Fruit fly (Drosophila melanogaster): ENCODE results near the gene CG18558.

The CG18558 gene

DNA sequence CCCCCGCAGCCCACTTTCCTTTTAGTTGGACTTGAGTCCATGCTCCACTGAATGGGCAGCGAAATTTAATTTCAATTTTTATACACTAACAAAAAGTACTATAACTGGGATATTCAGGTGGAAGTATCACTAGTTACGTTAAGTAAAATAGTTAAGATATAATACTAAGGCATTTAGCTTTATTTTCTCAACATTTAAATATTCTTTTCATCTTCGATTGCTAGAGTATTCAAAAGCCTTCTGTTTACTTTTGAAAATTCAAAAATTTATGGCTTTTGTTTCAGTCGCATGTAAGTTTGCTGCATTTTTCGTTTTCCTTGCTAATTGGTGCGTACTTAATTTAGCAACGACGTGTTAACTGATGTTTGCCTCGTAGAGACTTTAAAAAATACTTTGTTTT lies 7.3 kb upstream of the CG18558 start:
- TF ChIP-seq Drgx (GFP tag; IDR thresholded peaks at IDR 0.05) = peak; percentile 40; the same call in 1 of the 2 replicates
- TF ChIP-seq ind (GFP tag; optimal IDR thresholded peaks at IDR 0.05) = no peak
- TF ChIP-seq psq (GFP tag; optimal IDR thresholded peaks at IDR 0.05) = no peak
- no peak for TF ChIP-seq CG10959 (GFP tag; IDR thresholded peaks at IDR 0.05)
- TF ChIP-seq CG17385 (GFP tag; optimal IDR thresholded peaks at IDR 0.05) = no peak
- TF ChIP-seq CG15479 (GFP tag; optimal IDR thresholded peaks at IDR 0.05) = no peak
- TF ChIP-seq Sox102F (GFP tag; optimal IDR thresholded peaks at IDR 0.05) = peak; percentile 8
- TF ChIP-seq al (GFP tag; IDR thresholded peaks at IDR 0.05) = no peak
- no peak for TF ChIP-seq Fer1 (GFP tag; optimal IDR thresholded peaks at IDR 0.05)
- no peak for TF ChIP-seq Sox100B (GFP tag; optimal IDR thresholded peaks at IDR 0.05)

DNA sequence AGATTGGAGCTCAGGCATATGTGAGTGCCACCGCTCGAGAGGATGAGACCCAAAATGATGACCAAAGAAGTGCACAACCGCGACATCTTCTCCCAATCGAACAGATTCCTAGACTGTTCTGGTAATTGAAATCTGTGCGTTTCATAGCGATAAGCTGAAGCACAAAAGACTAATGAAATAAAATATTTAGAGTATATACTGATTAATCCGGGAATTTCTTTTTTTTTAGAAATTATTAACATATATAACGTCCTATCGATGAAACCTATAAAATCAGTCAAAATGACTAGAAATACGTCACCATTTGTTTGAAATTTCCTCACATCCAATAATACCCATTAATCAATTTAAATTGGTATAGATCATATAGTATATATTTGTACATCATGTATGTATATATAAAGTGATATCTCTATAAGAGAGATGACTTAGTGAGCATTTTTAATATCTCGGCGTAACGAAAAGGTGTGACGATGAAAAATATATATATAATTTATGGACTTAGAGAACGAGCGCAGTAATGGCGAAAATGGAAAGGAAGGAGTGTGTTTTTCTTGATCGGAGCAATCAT lies 2.9 kb upstream of the CG18558 start, which contains the start of the genes CG3117 and CG2983:
CG3117 (minus strand) TSS at position 101 of the 571 bp plus-strand sequence.
CG2983 (plus strand) TSS at position 521 of the 571 bp plus-strand sequence.
- TF ChIP-seq Abd-B (GFP tag; optimal IDR thresholded peaks at IDR 0.05) (no peak), pho (GFP tag; optimal IDR thresholded peaks at IDR 0.05) (no peak), otp (GFP tag; IDR thresholded peaks at IDR 0.05) (no peak), Bdp1 (GFP tag; optimal IDR thresholded peaks at IDR 0.05) (no peak), br (optimal IDR thresholded peaks at IDR 0.05) (no peak), Dip2 (GFP tag; IDR thresholded peaks at IDR 0.05) (no peak), Atf3 (GFP tag; optimal IDR thresholded peaks at IDR 0.05) (no peak), ssp (GFP tag; IDR thresholded peaks at IDR 0.05) (no peak), CG17328 (GFP tag; IDR thresholded peaks at IDR 0.05) (no peak), bcd (GFP tag; optimal IDR thresholded peaks at IDR 0.05) (no peak)

DNA sequence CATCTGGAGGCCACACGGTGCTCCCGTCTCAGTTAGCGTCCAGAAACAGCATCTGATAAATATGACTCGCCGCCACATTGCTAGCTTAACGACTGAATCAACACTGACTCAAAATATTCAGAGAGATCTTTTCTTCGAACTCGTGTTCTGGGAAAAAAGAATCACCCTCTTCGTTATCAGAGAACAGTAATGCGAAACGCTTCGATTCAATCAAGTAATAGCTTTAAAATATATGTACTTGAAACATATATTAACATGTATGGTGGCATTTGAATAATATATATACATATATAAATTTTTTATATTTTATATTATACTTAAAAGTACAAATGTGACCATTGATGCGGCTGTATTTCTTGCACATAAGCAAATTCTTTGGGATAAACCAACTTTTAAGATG lies 1.3 kb upstream of the CG18558 start, which contains the start of gene CG18557:
CG18557 (minus strand) TSS at position 101 of the 400 bp plus-strand sequence.
- TF ChIP-seq Atf-2 (GFP tag; optimal IDR thresholded peaks at IDR 0.05) (no peak), croc (GFP tag; conservative IDR thresholded peaks at IDR 0.05) (no peak), CG16813 (GFP tag; IDR thresholded peaks at IDR 0.05; ENCODE audit: partially characterized antibody) (no peak), CG4404 (GFP tag; IDR thresholded peaks at IDR 0.05) (no peak), CG17186 (GFP tag; optimal IDR thresholded peaks at IDR 0.05) (no peak), gem (tag; optimal IDR thresholded peaks at IDR 0.05) (no peak), grn (GFP tag; optimal IDR thresholded peaks at IDR 0.05) (no peak)

DNA sequence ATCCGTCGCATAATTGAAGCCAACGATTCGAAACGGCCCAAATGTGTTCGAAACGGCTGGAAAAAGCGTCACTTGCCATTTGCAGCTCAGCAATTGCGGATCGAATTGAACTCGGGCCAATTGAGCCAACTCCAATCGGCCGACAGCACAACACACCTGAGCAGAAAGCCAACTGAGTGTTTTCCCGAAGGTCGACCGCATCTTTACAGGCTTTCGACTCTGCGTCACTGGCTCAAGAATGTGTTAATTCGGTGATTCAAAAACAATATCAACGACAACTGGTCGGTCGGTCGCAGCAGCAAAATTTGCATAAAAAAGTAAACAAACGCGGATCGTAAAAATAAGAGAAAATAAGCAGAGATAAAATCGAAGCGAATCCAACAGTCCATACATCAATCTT lies 4.0 kb downstream of the CG18558 start:
- TF ChIP-seq CG17361 (GFP tag; IDR thresholded peaks at IDR 0.05) (no peak), lmd (GFP tag; IDR thresholded peaks at IDR 0.05) (no peak), luna (GFP tag; optimal IDR thresholded peaks at IDR 0.05) (no peak), Med (GFP tag) (peak; percentile 28), sd (tag; optimal IDR thresholded peaks at IDR 0.05) (peak; percentile 93), Hr78 (GFP tag; optimal IDR thresholded peaks at IDR 0.05) (no peak), CG11085 (GFP tag; IDR thresholded peaks at IDR 0.05) (no peak), chinmo (GFP tag; IDR thresholded peaks at IDR 0.05; ENCODE audit: partially characterized antibody) (peak; percentile 81; the same call in 1 of the 4 replicates), CG3847 (GFP tag; IDR thresholded peaks at IDR 0.05) (no peak), CG14014 (GFP tag; IDR thresholded peaks at IDR 0.05) (no peak), danr (GFP tag; IDR thresholded peaks at IDR 0.05) (no peak), Ravus (GFP tag; IDR thresholded peaks at IDR 0.05) (no peak), CG10274 (GFP tag; optimal IDR thresholded peaks at IDR 0.05) (no peak), jumu (GFP tag; optimal IDR thresholded peaks at IDR 0.05) (no peak), sna (GFP tag; IDR thresholded peaks at IDR 0.05; ENCODE audit: partially characterized antibody) (no peak), phol (tag; optimal IDR thresholded peaks at IDR 0.05) (no peak), bbx (GFP tag; IDR thresholded peaks at IDR 0.05; ENCODE audit: partially characterized antibody) (no peak), zfh1 (GFP tag; IDR thresholded peaks at IDR 0.05) (no peak), insv (GFP tag; optimal IDR thresholded peaks at IDR 0.05) (no peak), YL-1 (GFP tag; optimal IDR thresholded peaks at IDR 0.05) (no peak), onecut (GFP tag; IDR thresholded peaks at IDR 0.05) (no peak), z (GFP tag; IDR thresholded peaks at IDR 0.05) (peak; percentile 87)
